Worm (Caenorhabditis elegans) whole organism, L1 larva: Measurements from ENCODE around the gene alkb-1.

Experiments
- Y116A8C.19 ChIP-seq: sonication (generic microtip); optimal IDR thresholded peaks from 2 replicates; lab custom pipeline; 2016; ENCODE audit warnings: missing compliant biosample characterization, missing genetic modification characterization, borderline replicate concordance
- aly-2 ChIP-seq: fragments of 150-350 bp; optimal IDR thresholded peaks from 2 replicates; lab custom pipeline; 2014; ENCODE audit warnings: missing biosample characterization, missing genetic modification characterization
- ama-1 ChIP-seq: fragments of 150-350 bp; optimal IDR thresholded peaks from 2 replicates; lab custom pipeline; 2014
- fkh-8 ChIP-seq: sonication (generic microtip); optimal IDR thresholded peaks from 2 replicates; lab custom pipeline; 2016; ENCODE audit warnings: mild to moderate bottlenecking, missing genetic modification characterization, missing compliant biosample characterization
- unc-62 ChIP-seq: fragments of 150-350 bp; optimal IDR thresholded peaks from 2 replicates; lab custom pipeline; 2014; ENCODE audit warnings: missing biosample characterization, missing genetic modification reagents, missing genetic modification characterization

DNA sequence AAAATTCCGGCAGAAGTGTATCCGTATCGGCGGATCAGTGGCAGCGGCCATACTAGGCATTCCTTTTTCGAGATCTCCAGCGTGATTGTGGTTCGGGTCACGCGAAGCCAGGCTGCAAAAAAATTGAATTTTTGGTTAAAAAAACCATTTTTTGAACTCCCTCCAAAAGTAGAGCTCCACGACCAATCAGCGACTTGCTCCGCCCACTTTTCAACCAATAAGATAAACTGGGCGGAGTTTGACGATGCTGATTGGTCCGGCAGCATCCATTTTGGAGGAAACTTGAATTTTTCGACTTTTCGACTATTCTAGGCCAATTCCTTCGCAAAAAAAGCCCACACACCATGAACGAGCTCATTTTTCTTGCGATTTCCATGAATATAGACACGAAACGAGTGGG lies 37.7 kb upstream of the alkb-1 start:
- TF ChIP-seq aly-2 (tag; lab: Kevin White, UChicago) (no peak), unc-62 (no peak), fkh-8 (tag; lab: Kevin White, UChicago) (no peak), ama-1 (lab: Kevin White, UChicago) (no peak), Y116A8C.19 (tag; lab: Kevin White, UChicago) (no peak)
